Worm (Caenorhabditis elegans): ENCODE measurements around the gene C40H1.8.

The C40H1.8 gene

DNA sequence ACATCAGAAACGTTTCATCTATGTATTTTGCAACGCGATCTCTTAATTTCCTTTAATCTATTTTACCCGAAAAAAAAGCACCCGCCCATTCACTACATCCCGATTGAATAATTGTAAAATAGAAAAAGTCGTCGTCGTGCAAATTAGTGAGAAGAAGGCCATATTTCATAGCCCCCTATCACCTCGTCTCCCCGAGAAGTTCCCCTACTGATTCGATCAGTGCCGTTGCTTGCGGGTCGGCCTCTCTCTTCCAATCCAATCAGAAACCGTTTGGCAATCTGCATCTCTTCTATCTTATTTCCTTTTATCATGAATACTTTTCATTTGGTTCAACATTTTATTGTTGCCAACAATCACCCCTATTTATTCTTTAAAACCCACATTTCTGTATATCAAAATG lies 15.4 kb upstream of the C40H1.8 start:
- TF ChIP-seq aly-2 (tag; optimal IDR thresholded peaks at IDR 0.05) (no peak), nhr-6 (tag; optimal IDR thresholded peaks at IDR 0.05) (no peak), snpc-4 (tag; optimal IDR thresholded peaks at IDR 0.05) (no peak), nhr-10 (tag; optimal IDR thresholded peaks at IDR 0.05) (no peak), peb-1 (tag; optimal IDR thresholded peaks at IDR 0.05) (no peak), nhr-21 (tag; optimal IDR thresholded peaks at IDR 0.05) (no peak), nhr-129 (tag; optimal IDR thresholded peaks at IDR 0.05) (no peak), ztf-4 (tag; optimal IDR thresholded peaks at IDR 0.05) (no peak), ztf-1 (GFP tag; conservative IDR thresholded peaks at IDR 0.05) (no peak), unc-39 (tag; optimal IDR thresholded peaks at IDR 0.05) (no peak), blmp-1 (tag; optimal IDR thresholded peaks at IDR 0.05; ENCODE audit: insufficient read depth) (no peak), egl-27 (tag; optimal IDR thresholded peaks at IDR 0.05) (no peak), nhr-12 (tag; optimal IDR thresholded peaks at IDR 0.05) (no peak), lin-39 (tag; optimal IDR thresholded peaks at IDR 0.05) (no peak), ceh-16 (tag; optimal IDR thresholded peaks at IDR 0.05) (no peak), ama-1 (optimal IDR thresholded peaks at IDR 0.05) (no peak)

ce11 chrIII:9299919-9300318 lies 14.6 kb upstream of the C40H1.8 start, which contains the start of gene K01B6.3:
TSS of gene K01B6.3 (plus strand) at chrIII:9300219.
- TF ChIP-seq blmp-1 (tag; optimal IDR thresholded peaks at IDR 0.05; ENCODE audit: insufficient read depth) (no peak), fos-1 (tag; optimal IDR thresholded peaks at IDR 0.05) (no peak), R02D3.7 (tag; optimal IDR thresholded peaks at IDR 0.05) (no peak), elt-1 (tag; optimal IDR thresholded peaks at IDR 0.05) (no peak), nhr-11 (tag; optimal IDR thresholded peaks at IDR 0.05) (no peak), sem-4 (tag; optimal IDR thresholded peaks at IDR 0.05) (no peak), ZK546.5 (tag; optimal IDR thresholded peaks at IDR 0.05) (no peak), nhr-77 (tag; optimal IDR thresholded peaks at IDR 0.05) (no peak)

DNA sequence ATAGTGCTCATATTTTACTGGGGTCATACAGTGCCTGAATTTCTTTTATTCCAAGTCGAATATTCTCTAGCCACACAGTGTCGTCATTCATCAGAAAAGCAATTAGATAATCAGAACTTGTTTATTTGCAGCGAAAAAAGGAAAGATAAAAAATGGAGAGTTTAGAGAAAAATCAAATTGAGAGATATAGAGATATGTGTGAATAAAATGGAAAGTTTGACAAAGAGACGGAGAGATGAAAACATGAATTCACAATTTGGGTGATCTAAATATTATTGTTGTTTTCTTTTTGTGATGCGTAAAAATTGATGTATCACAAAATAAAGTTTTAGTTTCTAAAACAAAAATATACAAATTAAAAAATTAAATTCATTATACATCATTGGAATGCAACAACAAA lies 13.8 kb upstream of the C40H1.8 start:
- no peak for TF ChIP-seq gmeb-1 (tag; optimal IDR thresholded peaks at IDR 0.05)
- TF ChIP-seq blmp-1 (tag; optimal IDR thresholded peaks at IDR 0.05; ENCODE audit: insufficient read depth): peak; percentile 85
- peak; percentile 32 for TF ChIP-seq nhr-25 (tag; optimal IDR thresholded peaks at IDR 0.05)
- TF ChIP-seq peb-1 (tag; optimal IDR thresholded peaks at IDR 0.05): no peak
- TF ChIP-seq C34F6.9 (tag; optimal IDR thresholded peaks at IDR 0.05): no peak
- no peak for TF ChIP-seq alr-1 (tag; optimal IDR thresholded peaks at IDR 0.05)
- no peak for TF ChIP-seq mbf-1 (tag; optimal IDR thresholded peaks at IDR 0.05)
- TF ChIP-seq nhr-21 (tag; optimal IDR thresholded peaks at IDR 0.05): no peak
- TF ChIP-seq Y55F3AM.14 (GFP tag; optimal IDR thresholded peaks at IDR 0.05): no peak

ce11 chrIII:9306596-9306995 lies 7.9 kb upstream of the C40H1.8 start, which contains the start of gene srx-45:
TSS of gene srx-45 (minus strand) at chrIII:9306696.
- TF ChIP-seq ztf-1 (GFP tag; conservative IDR thresholded peaks at IDR 0.05) (no peak), nhr-237 (tag; optimal IDR thresholded peaks at IDR 0.05) (no peak), nhr-21 (tag; optimal IDR thresholded peaks at IDR 0.05) (no peak), ZK546.5 (tag; optimal IDR thresholded peaks at IDR 0.05) (no peak), egl-27 (tag; optimal IDR thresholded peaks at IDR 0.05) (no peak), R02D3.7 (tag; optimal IDR thresholded peaks at IDR 0.05) (no peak), C34F6.9 (tag; optimal IDR thresholded peaks at IDR 0.05) (no peak), mdl-1 (tag; optimal IDR thresholded peaks at IDR 0.05) (no peak), snpc-4 (tag; optimal IDR thresholded peaks at IDR 0.05) (no peak), unc-62 (GFP tag; optimal IDR thresholded peaks at IDR 0.05) (no peak), lin-39 (tag; optimal IDR thresholded peaks at IDR 0.05) (no peak), lin-13 (GFP tag; optimal IDR thresholded peaks at IDR 0.05) (no peak), elt-1 (tag; optimal IDR thresholded peaks at IDR 0.05) (no peak), lin-11 (tag; optimal IDR thresholded peaks at IDR 0.05) (no peak), nhr-10 (tag; optimal IDR thresholded peaks at IDR 0.05) (no peak), gmeb-1 (tag; optimal IDR thresholded peaks at IDR 0.05) (no peak)

- TF ChIP-seq nhr-23 (tag; optimal IDR thresholded peaks at IDR 0.05): no peak
- TF ChIP-seq nhr-77 (tag; optimal IDR thresholded peaks at IDR 0.05): no peak
- peak; percentile 51 for TF ChIP-seq dmd-4 (tag; optimal IDR thresholded peaks at IDR 0.05)
- TF ChIP-seq elt-1 (tag; optimal IDR thresholded peaks at IDR 0.05): no peak
- TF ChIP-seq nhr-21 (tag; optimal IDR thresholded peaks at IDR 0.05): peak; percentile 50
- peak in 1 of 2 experiments; percentile 1 for TF ChIP-seq lsy-2 (tag; optimal IDR thresholded peaks at IDR 0.05)
- no peak for TF ChIP-seq F13H6.1 (tag; optimal IDR thresholded peaks at IDR 0.05)
Observed at ce11 chrIII:9309840-9310239, 4.7 kb upstream of the C40H1.8 start.

Data from whole organism, L2 larva.